Fruit fly (Drosophila melanogaster): ENCODE measurements around the gene CG13073.

Gene CG13073

DNA sequence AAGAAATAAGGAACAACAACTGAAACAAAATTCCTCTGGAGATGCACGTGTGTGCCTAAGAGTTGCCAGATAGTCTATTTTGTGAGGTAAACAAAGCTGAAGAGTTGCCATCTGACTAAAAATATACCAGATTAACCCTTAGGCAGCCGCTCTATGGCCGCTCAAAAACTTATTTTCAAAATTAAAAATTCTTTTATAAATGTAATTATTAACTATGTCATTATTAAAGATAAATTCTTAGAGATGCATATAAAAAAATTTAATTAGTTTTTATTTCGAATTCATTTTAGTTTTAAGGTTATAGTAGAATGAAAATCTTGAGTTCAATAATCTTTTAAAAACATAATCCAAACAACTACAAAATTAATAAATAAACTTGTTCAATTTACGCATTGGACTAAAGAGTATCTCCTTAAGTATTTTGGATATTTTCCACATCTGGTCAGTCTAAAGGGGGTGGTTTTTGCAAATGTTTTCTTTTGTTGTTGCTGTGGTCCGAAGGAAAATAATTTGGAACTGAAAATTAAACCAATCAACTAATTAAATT is 11.6 kb upstream of the CG13073 start, which contains the start of gene Tmx3 (continued):
- TF ChIP-seq CG18011 (GFP tag; optimal IDR thresholded peaks at IDR 0.05) (peak; percentile 57), CG10366 (GFP tag; IDR thresholded peaks at IDR 0.05) (peak; percentile 91), CG16813 (GFP tag; IDR thresholded peaks at IDR 0.05; ENCODE audit: partially characterized antibody) (no peak), Six4 (GFP tag; optimal IDR thresholded peaks at IDR 0.05) (peak; percentile 75), Hsf (GFP tag; optimal IDR thresholded peaks at IDR 0.05) (peak; percentile 70), fd3F (GFP tag; optimal IDR thresholded peaks at IDR 0.05) (peak; percentile 86), Taf1 (GFP tag; IDR thresholded peaks at IDR 0.05) (peak; percentile 79), Ets65A (GFP tag) (peak; percentile 95), CG8944 (GFP tag; optimal IDR thresholded peaks at IDR 0.05) (peak; percentile 62), Nf-YB (GFP tag; optimal IDR thresholded peaks at IDR 0.05) (no peak), CG42726 (GFP tag; IDR thresholded peaks at IDR 0.05; ENCODE audit: partially characterized antibody) (no peak), Hr78 (GFP tag; optimal IDR thresholded peaks at IDR 0.05) (no peak), sob (GFP tag; IDR thresholded peaks at IDR 0.05) (peak; percentile 95), nmo (GFP tag; optimal IDR thresholded peaks at IDR 0.05) (peak; percentile 96), B-H1 (GFP tag; IDR thresholded peaks at IDR 0.05) (peak; percentile 89), CG4282 (GFP tag; optimal IDR thresholded peaks at IDR 0.05) (peak; percentile 3), yki (optimal IDR thresholded peaks at IDR 0.05) (no peak), pros (GFP tag; optimal IDR thresholded peaks at IDR 0.05) (no peak), CG11247 (GFP tag; IDR thresholded peaks at IDR 0.05) (peak; percentile 95), ase (GFP tag; IDR thresholded peaks at IDR 0.05) (peak; percentile 86), Bdp1 (GFP tag; optimal IDR thresholded peaks at IDR 0.05) (no peak), CkIIα-i1 (GFP tag; IDR thresholded peaks at IDR 0.05) (no peak), fd102C (GFP tag; optimal IDR thresholded peaks at IDR 0.05) (no peak), CG6175 (GFP tag; IDR thresholded peaks at IDR 0.05) (peak; percentile 65; the same call in 2 of the 3 replicates), emc (GFP tag; optimal IDR thresholded peaks at IDR 0.05) (peak; percentile 19), CG8478 (optimal IDR thresholded peaks at IDR 0.05) (no peak), gcm2 (GFP tag; optimal IDR thresholded peaks at IDR 0.05) (peak; percentile 46), CG31224 (GFP tag; IDR thresholded peaks at IDR 0.05) (peak; percentile 82), bsh (GFP tag; optimal IDR thresholded peaks at IDR 0.05) (peak in 1 of 2 experiments; percentile 90), CG8388 (GFP tag; optimal IDR thresholded peaks at IDR 0.05) (peak; percentile 84), CG10431 (GFP tag; optimal IDR thresholded peaks at IDR 0.05) (peak; percentile 59), Nf-YC (tag; optimal IDR thresholded peaks at IDR 0.05) (peak; percentile 3), HLH54F (GFP tag; optimal IDR thresholded peaks at IDR 0.05) (peak; percentile 59), usp (GFP tag; optimal IDR thresholded peaks at IDR 0.05) (no peak), CG17361 (GFP tag; IDR thresholded peaks at IDR 0.05) (peak; percentile 76), CG16815 (GFP tag; optimal IDR thresholded peaks at IDR 0.05) (peak; percentile 84), gro (GFP tag; optimal IDR thresholded peaks at IDR 0.05) (no peak), TFAM (GFP tag; optimal IDR thresholded peaks at IDR 0.05) (no peak), CG12236 (GFP tag; optimal IDR thresholded peaks at IDR 0.05) (no peak), CG32532 (GFP tag; IDR thresholded peaks at IDR 0.05) (peak; percentile 96), CG14667 (GFP tag; IDR thresholded peaks at IDR 0.05) (peak; percentile 86), Elba2 (GFP tag; optimal IDR thresholded peaks at IDR 0.05) (peak; percentile 59), YL-1 (GFP tag; optimal IDR thresholded peaks at IDR 0.05) (peak; percentile 84), gcm (GFP tag; optimal IDR thresholded peaks at IDR 0.05) (peak; percentile 67), chif (GFP tag; optimal IDR thresholded peaks at IDR 0.05) (peak; percentile 42 to 45), Doc3 (GFP tag; IDR thresholded peaks at IDR 0.05; ENCODE audit: partially characterized antibody) (no peak), ind (GFP tag; optimal IDR thresholded peaks at IDR 0.05) (peak; percentile 82), CG3995 (GFP tag; optimal IDR thresholded peaks at IDR 0.05) (no peak), tup (GFP tag; optimal IDR thresholded peaks at IDR 0.05) (peak; percentile 40), CG11695 (GFP tag; IDR thresholded peaks at IDR 0.05) (peak; percentile 88), CG1602 (GFP tag; optimal IDR thresholded peaks at IDR 0.05) (peak; percentile 90), Lpt (GFP tag; optimal IDR thresholded peaks at IDR 0.05) (no peak)

All from whole organism, embryonic.